Fruit fly (Drosophila melanogaster): ENCODE results near the gene lsn.

The lsn gene

dm6 chr3R:21859509-21859908 is 5.5 kb upstream of the lsn start (continued):
- TF ChIP-seq Dll (GFP tag; IDR thresholded peaks at IDR 0.05; ENCODE audit: partially characterized antibody) (no peak), row (GFP tag; IDR thresholded peaks at IDR 0.05) (peak; percentile 64), fu2 (GFP tag; optimal IDR thresholded peaks at IDR 0.05) (no peak), Aef1 (GFP tag; IDR thresholded peaks at IDR 0.05) (no peak), CG10979 (tag; optimal IDR thresholded peaks at IDR 0.05) (peak; percentile 72), CG31441 (GFP tag; IDR thresholded peaks at IDR 0.05) (peak; percentile 63), D19B (GFP tag; optimal IDR thresholded peaks at IDR 0.05) (no peak), cg (GFP tag; optimal IDR thresholded peaks at IDR 0.05) (no peak), CG4404 (GFP tag; IDR thresholded peaks at IDR 0.05) (peak; percentile 50), bsh (GFP tag; optimal IDR thresholded peaks at IDR 0.05) (peak; percentile 61 to 75), cwo (GFP tag; optimal IDR thresholded peaks at IDR 0.05) (no peak), vnd (GFP tag; IDR thresholded peaks at IDR 0.05; ENCODE audit: partially characterized antibody) (no peak), Elba2 (GFP tag; optimal IDR thresholded peaks at IDR 0.05) (no peak), CG15269 (tag; optimal IDR thresholded peaks at IDR 0.05) (no peak), ab (GFP tag; optimal IDR thresholded peaks at IDR 0.05) (no peak), Abd-B (GFP tag; optimal IDR thresholded peaks at IDR 0.05) (no peak), pzg (GFP tag; optimal IDR thresholded peaks at IDR 0.05) (no peak), CG10147 (GFP tag; optimal IDR thresholded peaks at IDR 0.05) (no peak), CG8944 (GFP tag; optimal IDR thresholded peaks at IDR 0.05) (no peak), tx (GFP tag; optimal IDR thresholded peaks at IDR 0.05) (peak; percentile 36), wek (GFP tag; optimal IDR thresholded peaks at IDR 0.05) (peak; percentile 6), TFAM (GFP tag; optimal IDR thresholded peaks at IDR 0.05) (no peak), CG17612 (GFP tag; IDR thresholded peaks at IDR 0.05) (no peak), Meics (GFP tag; optimal IDR thresholded peaks at IDR 0.05) (no peak), trem (tag; optimal IDR thresholded peaks at IDR 0.05) (peak; percentile 46), Usf (GFP tag; optimal IDR thresholded peaks at IDR 0.05) (no peak), Taf1 (GFP tag; IDR thresholded peaks at IDR 0.05) (no peak), sob (GFP tag; IDR thresholded peaks at IDR 0.05) (no peak), CG13296 (GFP tag; optimal IDR thresholded peaks at IDR 0.05) (no peak), CG14965 (GFP tag; optimal IDR thresholded peaks at IDR 0.05; ENCODE audit: borderline replicate concordance) (no peak), CG3726 (GFP tag; IDR thresholded peaks at IDR 0.05) (no peak), bowl (GFP tag; IDR thresholded peaks at IDR 0.05) (no peak), CG12769 (tag; optimal IDR thresholded peaks at IDR 0.05) (peak; percentile 14), kni (GFP tag; optimal IDR thresholded peaks at IDR 0.05) (no peak), CG1603 (tag; optimal IDR thresholded peaks at IDR 0.05) (peak; percentile 49), Mad (GFP tag; optimal IDR thresholded peaks at IDR 0.05) (peak; percentile 30), CG17568 (GFP tag; optimal IDR thresholded peaks at IDR 0.05) (no peak), hbn (GFP tag; IDR thresholded peaks at IDR 0.05; ENCODE audit: partially characterized antibody) (no peak), B-H2 (GFP tag; optimal IDR thresholded peaks at IDR 0.05) (no peak), CG7839 (tag; optimal IDR thresholded peaks at IDR 0.05) (peak; percentile 62), CG7372 (GFP tag; IDR thresholded peaks at IDR 0.05) (no peak), ssp (GFP tag; IDR thresholded peaks at IDR 0.05) (no peak), YL-1 (GFP tag; optimal IDR thresholded peaks at IDR 0.05) (no peak), Atf3 (GFP tag; optimal IDR thresholded peaks at IDR 0.05) (no peak), Dip2 (GFP tag; IDR thresholded peaks at IDR 0.05) (no peak), CG8924 (tag; optimal IDR thresholded peaks at IDR 0.05) (peak; percentile 43), so (GFP tag; IDR thresholded peaks at IDR 0.05) (peak; percentile 35; the same call in 1 of the 3 replicates), maf-S (GFP tag; optimal IDR thresholded peaks at IDR 0.05) (no peak), CG4820 (GFP tag; optimal IDR thresholded peaks at IDR 0.05) (peak; percentile 2), Bdp1 (GFP tag; optimal IDR thresholded peaks at IDR 0.05) (no peak), disco-r (GFP tag; optimal IDR thresholded peaks at IDR 0.05) (no peak)
